Worm (Caenorhabditis elegans) whole organism, late embryonic: ENCODE measurements around the gene F35F10.7.

Source experiments
- C38D4.7 ChIP-seq: fragments of 200-800 bp; sonication (Bioruptor generic); optimal IDR thresholded peaks from 2 replicates; lab custom pipeline; 2018; ENCODE audit warnings: mild to moderate bottlenecking, missing genetic modification characterization, moderate library complexity, missing compliant biosample characterization
- K09A11.1 ChIP-seq: sonication (generic microtip); optimal IDR thresholded peaks from 2 replicates; lab custom pipeline; 2017; ENCODE audit warnings: antibody characterized with exemption, mild to moderate bottlenecking, missing genetic modification characterization, missing compliant biosample characterization; ENCODE audit not compliant: insufficient read depth
- T23F11.4 ChIP-seq: fragments of 200-800 bp; sonication (Bioruptor generic); optimal IDR thresholded peaks from 2 replicates; lab custom pipeline; 2018; ENCODE audit warnings: mild to moderate bottlenecking, missing genetic modification characterization, missing compliant biosample characterization
- Y22D7AL.16 ChIP-seq: sonication (generic microtip); optimal IDR thresholded peaks from 2 replicates; lab custom pipeline; 2016; ENCODE audit warnings: missing genetic modification characterization, missing compliant biosample characterization
- ahr-1 ChIP-seq: sonication (generic microtip); optimal IDR thresholded peaks from 2 replicates; lab custom pipeline; 2016; ENCODE audit warnings: missing genetic modification characterization, missing compliant biosample characterization
- ama-1 ChIP-seq: fragments of 150-350 bp; optimal IDR thresholded peaks from 2 replicates; lab custom pipeline; 2014
- ceh-14 ChIP-seq: sonication (generic microtip); optimal IDR thresholded peaks from 2 replicates; lab custom pipeline; 2016; ENCODE audit warnings: missing genotype, missing genetic modification characterization, missing compliant biosample characterization
- ceh-18 ChIP-seq: sonication (generic microtip); optimal IDR thresholded peaks from 2 replicates; lab custom pipeline; 2016; ENCODE audit warnings: missing genetic modification characterization, missing compliant biosample characterization
- ceh-19 ChIP-seq: fragments of 200-800 bp; sonication (Bioruptor generic); optimal IDR thresholded peaks from 2 replicates; lab custom pipeline; 2018; ENCODE audit warnings: mild to moderate bottlenecking, missing genetic modification characterization, missing compliant biosample characterization
- ceh-24 ChIP-seq: sonication (generic microtip); optimal IDR thresholded peaks from 2 replicates; lab custom pipeline; 2016; ENCODE audit warnings: mild to moderate bottlenecking, missing genetic modification characterization, missing compliant biosample characterization
- ceh-30 ChIP-seq: fragments of 150-350 bp; optimal IDR thresholded peaks from 2 replicates; lab custom pipeline; 2014; ENCODE audit warnings: missing biosample characterization, missing genetic modification characterization
- ceh-34 ChIP-seq: sonication (generic microtip); optimal IDR thresholded peaks from 2 replicates; lab custom pipeline; 2016; ENCODE audit warnings: mild to moderate bottlenecking, missing genetic modification characterization, missing compliant biosample characterization
- ceh-48 ChIP-seq: sonication (generic microtip); optimal IDR thresholded peaks from 2 replicates; lab custom pipeline; 2016; ENCODE audit warnings: missing genetic modification characterization, inconsistent platforms, missing compliant biosample characterization
- ceh-6 ChIP-seq: fragments of 200-800 bp; sonication (Bioruptor generic); optimal IDR thresholded peaks from 2 replicates; lab custom pipeline; 2018; ENCODE audit warnings: mild to moderate bottlenecking, missing genetic modification characterization, missing compliant biosample characterization
- ceh-9 ChIP-seq: sonication (generic microtip); optimal IDR thresholded peaks from 2 replicates; lab custom pipeline; 2016; ENCODE audit warnings: mild to moderate bottlenecking, missing genetic modification characterization, inconsistent platforms, missing compliant biosample characterization
- dmd-4 ChIP-seq: sonication (generic microtip); optimal IDR thresholded peaks from 2 replicates; lab custom pipeline; 2016; ENCODE audit warnings: borderline replicate concordance, missing genetic modification characterization, missing compliant biosample characterization
- elt-2 ChIP-seq: sonication (generic microtip); optimal IDR thresholded peaks from 2 replicates; lab custom pipeline; 2016; ENCODE audit warnings: missing genetic modification reagents, missing genetic modification characterization, missing compliant biosample characterization
- fax-1 ChIP-seq: sonication (generic microtip); optimal IDR thresholded peaks from 2 replicates; lab custom pipeline; 2016; ENCODE audit warnings: missing genotype, missing genetic modification characterization, missing compliant biosample characterization
- gmeb-2 ChIP-seq: sonication (generic microtip); optimal IDR thresholded peaks from 2 replicates; lab custom pipeline; 2016; ENCODE audit warnings: missing genetic modification characterization, inconsistent platforms, missing compliant biosample characterization
- hlh-13 ChIP-seq: fragments of 200-800 bp; sonication (Bioruptor generic); optimal IDR thresholded peaks from 2 replicates; lab custom pipeline; 2018; ENCODE audit warnings: mild to moderate bottlenecking, missing genetic modification characterization, missing compliant biosample characterization
- hlh-15 ChIP-seq: sonication (generic microtip); optimal IDR thresholded peaks from 2 replicates; lab custom pipeline; 2016; ENCODE audit warnings: missing genetic modification characterization, missing compliant biosample characterization
- hlh-30 ChIP-seq: sonication (generic microtip); optimal IDR thresholded peaks from 2 replicates; lab custom pipeline; 2017; ENCODE audit warnings: antibody characterized with exemption, missing genetic modification characterization, missing compliant biosample characterization; ENCODE audit not compliant: insufficient read depth
- hlh-6 ChIP-seq: sonication (generic microtip); optimal IDR thresholded peaks from 2 replicates; lab custom pipeline; 2016; ENCODE audit warnings: missing genotype, missing genetic modification characterization, missing compliant biosample characterization
- hlh-8 ChIP-seq: sonication (generic microtip); optimal IDR thresholded peaks from 2 replicates; lab custom pipeline; 2016; ENCODE audit warnings: missing genotype, missing genetic modification characterization, missing compliant biosample characterization
- lim-6 ChIP-seq: sonication (generic microtip); optimal IDR thresholded peaks from 2 replicates; lab custom pipeline; 2016; ENCODE audit warnings: missing genetic modification characterization, missing compliant biosample characterization
- nfya-1 ChIP-seq: sonication (generic microtip); optimal IDR thresholded peaks from 2 replicates; lab custom pipeline; 2017; ENCODE audit warnings: missing genetic modification characterization, mild to moderate bottlenecking, missing compliant biosample characterization, antibody characterized with exemption, moderate library complexity
- nhr-232 ChIP-seq: sonication (generic microtip); optimal IDR thresholded peaks from 2 replicates; lab custom pipeline; 2016; ENCODE audit warnings: missing genetic modification characterization, missing compliant biosample characterization
- pat-9 ChIP-seq: fragments of 200-800 bp; sonication (Bioruptor generic); optimal IDR thresholded peaks from 2 replicates; lab custom pipeline; 2018; ENCODE audit warnings: mild to moderate bottlenecking, missing genetic modification characterization, moderate library complexity, missing compliant biosample characterization
- pqm-1 ChIP-seq: sonication (generic microtip); optimal IDR thresholded peaks from 2 replicates; lab custom pipeline; 2016; ENCODE audit warnings: missing genetic modification characterization, missing compliant biosample characterization
- rnt-1 ChIP-seq: sonication (generic microtip); optimal IDR thresholded peaks from 2 replicates; lab custom pipeline; 2016; ENCODE audit warnings: missing genetic modification characterization, missing compliant biosample characterization
- sdc-2 ChIP-seq: sonication (generic microtip); optimal IDR thresholded peaks from 2 replicates; lab custom pipeline; 2016; ENCODE audit warnings: missing genotype, missing genetic modification characterization, missing compliant biosample characterization
- sox-2 ChIP-seq: fragments of 200-800 bp; sonication (Bioruptor generic); IDR thresholded peaks from 2 replicates; pipeline ENCODE4 v1.3.6; 2022; ENCODE audit warnings: missing genetic modification reagents, missing genetic modification characterization, missing compliant biosample characterization
- sox-4 ChIP-seq: sonication (generic microtip); optimal IDR thresholded peaks from 2 replicates; lab custom pipeline; 2017; ENCODE audit warnings: mild to moderate bottlenecking, missing genetic modification characterization, inconsistent platforms, missing compliant biosample characterization
- tbx-2 ChIP-seq: sonication (generic microtip); optimal IDR thresholded peaks from 2 replicates; lab custom pipeline; 2016; ENCODE audit warnings: missing genetic modification characterization, missing compliant biosample characterization
- tbx-7 ChIP-seq: sonication (generic microtip); optimal IDR thresholded peaks from 2 replicates; lab custom pipeline; 2016; ENCODE audit warnings: missing genotype, missing genetic modification characterization, missing compliant biosample characterization
- unc-42 ChIP-seq: sonication (generic microtip); optimal IDR thresholded peaks from 2 replicates; lab custom pipeline; 2016; ENCODE audit warnings: missing genotype, missing genetic modification characterization, missing compliant biosample characterization
- unc-55 ChIP-seq: sonication (generic microtip); optimal IDR thresholded peaks from 2 replicates; lab custom pipeline; 2017; ENCODE audit warnings: missing biosample characterization, missing genetic modification reagents, missing genetic modification characterization
- unc-86 ChIP-seq: sonication (generic microtip); optimal IDR thresholded peaks from 2 replicates; lab custom pipeline; 2016; ENCODE audit warnings: missing genetic modification characterization, missing compliant biosample characterization
- zip-5 ChIP-seq: sonication (generic microtip); optimal IDR thresholded peaks from 2 replicates; lab custom pipeline; 2016; ENCODE audit warnings: missing genetic modification characterization, missing compliant biosample characterization

Gene F35F10.7

ce11 chrV:3247515-3247914, 39.7 kb downstream of the F35F10.7 start, which contains the start of gene srj-8:
Gene srj-8 (plus strand): TSS chrV:3247815.
- TF ChIP-seq elt-2 (tag; lab: Kevin White, UChicago) (no peak), ahr-1 (no peak)

DNA sequence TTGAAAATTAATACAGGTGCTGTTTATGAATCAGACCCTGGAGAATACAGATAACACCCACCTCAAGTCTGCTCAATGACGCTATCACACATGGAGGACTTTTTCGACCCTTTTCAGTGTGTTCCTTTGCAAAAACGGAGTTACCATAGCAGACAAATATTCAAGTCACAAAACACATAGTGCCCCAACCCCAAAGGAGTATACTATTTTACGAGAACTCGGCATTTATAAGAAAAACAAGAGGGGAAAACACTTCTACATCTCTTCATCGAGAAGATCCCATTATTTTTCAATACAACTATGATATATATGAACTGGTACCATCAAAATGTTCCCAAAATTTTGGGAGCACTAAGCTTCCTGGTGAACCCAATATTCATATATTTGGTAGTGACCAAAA, 42.5 kb downstream of the F35F10.7 start, which contains the start of gene srj-7:
TSS of gene srj-7 (plus strand) at position 301 of the 400 bp plus-strand sequence.
- no peak for TF ChIP-seq pat-9
- no peak for TF ChIP-seq sox-2 (GFP tag; lab: Robert Waterston, UW)
- TF ChIP-seq sox-4 (tag; lab: Kevin White, UChicago), result no peak
- TF ChIP-seq gmeb-2 (tag; lab: Kevin White, UChicago), result no peak
- TF ChIP-seq ahr-1, result no peak
- TF ChIP-seq hlh-8, result no peak
- TF ChIP-seq ceh-9, result no peak
- TF ChIP-seq ceh-24 (tag; lab: Kevin White, UChicago), result no peak
- TF ChIP-seq fax-1 (tag; lab: Kevin White, UChicago), result no peak
- TF ChIP-seq nfya-1 (tag; lab: Kevin White, UChicago), result no peak
- TF ChIP-seq Y22D7AL.16 (tag; lab: Kevin White, UChicago), result no peak
- no peak for TF ChIP-seq ceh-30
- no peak for TF ChIP-seq hlh-30 (tag; lab: Kevin White, UChicago)
- no peak for TF ChIP-seq elt-2 (tag; lab: Kevin White, UChicago)
- TF ChIP-seq ceh-19 (GFP tag; lab: Kevin White, UChicago), result no peak
- TF ChIP-seq hlh-6 (tag; lab: Kevin White, UChicago), result no peak
- TF ChIP-seq unc-55 (GFP tag; lab: Kevin White, UChicago), result no peak

DNA sequence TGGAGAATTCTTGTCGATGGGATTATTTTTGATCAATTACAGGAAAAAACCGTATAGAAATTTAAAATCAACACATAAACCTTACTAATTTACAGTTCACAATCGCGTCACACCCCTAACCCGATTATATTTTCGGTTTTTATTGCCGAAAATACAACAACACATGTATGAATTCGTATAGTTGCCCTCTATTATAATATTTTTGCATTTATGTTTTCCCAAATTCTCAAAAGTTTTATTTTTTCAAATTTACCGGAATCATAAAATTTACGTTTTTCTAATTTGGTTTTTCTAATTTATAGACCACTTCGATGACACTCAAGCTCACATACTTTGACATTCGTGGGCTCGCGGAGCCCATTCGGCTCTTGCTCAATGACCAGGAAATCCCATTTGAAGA, 44.2 kb downstream of the F35F10.7 start, which contains the start of gene gst-23:
TSS of gene gst-23 (plus strand) at position 301 of the 400 bp plus-strand sequence.
- TF ChIP-seq elt-2 (tag; lab: Kevin White, UChicago) (no peak), tbx-2 (tag; lab: Kevin White, UChicago) (no peak), ceh-34 (no peak), hlh-30 (tag; lab: Kevin White, UChicago) (no peak), K09A11.1 (tag; lab: Kevin White, UChicago) (no peak), dmd-4 (tag; lab: Kevin White, UChicago) (no peak), lim-6 (tag; lab: Kevin White, UChicago) (no peak), ama-1 (lab: Kevin White, UChicago) (no peak), tbx-7 (tag; lab: Kevin White, UChicago) (no peak), T23F11.4 (GFP tag; lab: Kevin White, UChicago) (no peak), hlh-13 (GFP tag; lab: Kevin White, UChicago) (no peak), ceh-18 (tag; lab: Kevin White, UChicago) (no peak), ceh-48 (tag; lab: Kevin White, UChicago) (no peak), ceh-6 (GFP tag; lab: Kevin White, UChicago) (no peak), sdc-2 (no peak)
- TF ChIP-seq, all 69 proteins: peak for 0

- TF ChIP-seq sox-4 (tag; lab: Kevin White, UChicago), result no peak
- TF ChIP-seq ahr-1, result no peak
- no peak for TF ChIP-seq unc-86 (tag; lab: Kevin White, UChicago)
- no peak for TF ChIP-seq ceh-14
- no peak for TF ChIP-seq ceh-18 (tag; lab: Kevin White, UChicago)
- TF ChIP-seq hlh-15, result no peak
- TF ChIP-seq fax-1 (tag; lab: Kevin White, UChicago), result no peak
These were observed 46.1 kb downstream of the F35F10.7 start, which contains the start of gene srj-11 for ce11 chrV:3241175-3241574. Gene srj-11 (plus strand): TSS chrV:3241424.

- no peak for TF ChIP-seq ceh-48 (tag; lab: Kevin White, UChicago)
- no peak for TF ChIP-seq elt-2 (tag; lab: Kevin White, UChicago)
- TF ChIP-seq sdc-2, result no peak
- TF ChIP-seq K09A11.1 (tag; lab: Kevin White, UChicago), result no peak
- no peak for TF ChIP-seq hlh-8
- TF ChIP-seq unc-42 (tag; lab: Kevin White, UChicago), result no peak
- TF ChIP-seq tbx-7 (tag; lab: Kevin White, UChicago), result no peak
- TF ChIP-seq pqm-1 (tag; lab: Kevin White, UChicago), result no peak
- no peak for TF ChIP-seq C38D4.7 (GFP tag; lab: Kevin White, UChicago)
- no peak for TF ChIP-seq rnt-1 (tag; lab: Kevin White, UChicago)
- TF ChIP-seq hlh-30 (tag; lab: Kevin White, UChicago), result no peak
- no peak for TF ChIP-seq zip-5 (tag; lab: Kevin White, UChicago)
- no peak for TF ChIP-seq nhr-232 (tag; lab: Kevin White, UChicago)
- TF ChIP-seq hlh-13 (GFP tag; lab: Kevin White, UChicago), result no peak
These were observed 50.6 kb downstream of the F35F10.7 start, which contains the start of the genes K08D9.9 and str-16 for ce11 chrV:3236610-3237009. Gene K08D9.9 (minus strand): TSS chrV:3236710. Gene str-16 (plus strand): TSS chrV:3236875.
